Fruit fly (Drosophila melanogaster): ENCODE measurements around the gene CG14877.

Gene CG14877

dm6 chr3R:15899650-15900049 is 3.8 kb upstream of the CG14877 start (continued):
- TF ChIP-seq CG13296 (GFP tag; optimal IDR thresholded peaks at IDR 0.05) (no peak), zen (tag; optimal IDR thresholded peaks at IDR 0.05) (no peak), sug (tag; optimal IDR thresholded peaks at IDR 0.05) (no peak), CG3995 (GFP tag; optimal IDR thresholded peaks at IDR 0.05) (no peak), Rfx (GFP tag; IDR thresholded peaks at IDR 0.05) (peak; percentile 5; the same call in 1 of the 2 replicates), Med (GFP tag) (peak; percentile 76), bab2 (GFP tag; optimal IDR thresholded peaks at IDR 0.05) (no peak), CG1647 (GFP tag; optimal IDR thresholded peaks at IDR 0.05) (no peak), YL-1 (GFP tag; optimal IDR thresholded peaks at IDR 0.05) (no peak), Hr3 (GFP tag; optimal IDR thresholded peaks at IDR 0.05) (no peak), Nf-YC (tag; optimal IDR thresholded peaks at IDR 0.05) (no peak), Atf-2 (GFP tag; optimal IDR thresholded peaks at IDR 0.05) (no peak), HLH3B (GFP tag; IDR thresholded peaks at IDR 0.05) (no peak), al (GFP tag; IDR thresholded peaks at IDR 0.05) (no peak), lola (GFP tag; optimal IDR thresholded peaks at IDR 0.05) (no peak)

- no peak for TF ChIP-seq CG2202 (tag; optimal IDR thresholded peaks at IDR 0.05)
- peak; percentile 33 for TF ChIP-seq grau (tag; optimal IDR thresholded peaks at IDR 0.05)
- TF ChIP-seq Rfx (GFP tag; IDR thresholded peaks at IDR 0.05), result no peak
- no peak for TF ChIP-seq cato (GFP tag; optimal IDR thresholded peaks at IDR 0.05; ENCODE audit: borderline replicate concordance)
- TF ChIP-seq CG11085 (GFP tag; IDR thresholded peaks at IDR 0.05), result no peak
- TF ChIP-seq Hmr (GFP tag; optimal IDR thresholded peaks at IDR 0.05), result peak; percentile 39
- TF ChIP-seq gem (tag; optimal IDR thresholded peaks at IDR 0.05), result peak; percentile 21
- TF ChIP-seq CG3281 (GFP tag; optimal IDR thresholded peaks at IDR 0.05), result peak; percentile 28
- TF ChIP-seq Mrtf (GFP tag; IDR thresholded peaks at IDR 0.05), result no peak
- TF ChIP-seq CG10147 (GFP tag; optimal IDR thresholded peaks at IDR 0.05), result peak; percentile 34
- peak; percentile 53 for TF ChIP-seq Meics (GFP tag; optimal IDR thresholded peaks at IDR 0.05)
- no peak for TF ChIP-seq CG1602 (GFP tag; optimal IDR thresholded peaks at IDR 0.05)
- no peak for TF ChIP-seq CG11560 (tag; IDR thresholded peaks at IDR 0.05)
- TF ChIP-seq wdn (GFP tag; IDR thresholded peaks at IDR 0.05), result no peak
- peak in 1 of 2 experiments; percentile 16 for TF ChIP-seq Pdp1 (GFP tag; optimal IDR thresholded peaks at IDR 0.05)
- no peak for TF ChIP-seq ssp (GFP tag; IDR thresholded peaks at IDR 0.05)
- TF ChIP-seq CG6654 (GFP tag; optimal IDR thresholded peaks at IDR 0.05), result no peak
- 0 out of 3 replicates have a peak, but pooled peaks have one; percentile 33 for TF ChIP-seq row (GFP tag; IDR thresholded peaks at IDR 0.05)
- no peak for TF ChIP-seq bsh (GFP tag; optimal IDR thresholded peaks at IDR 0.05)
- peak; percentile 57 for TF ChIP-seq CG2120 (GFP tag; optimal IDR thresholded peaks at IDR 0.05)
- TF ChIP-seq CG7556 (GFP tag; optimal IDR thresholded peaks at IDR 0.05), result no peak
- peak; percentile 19 for TF ChIP-seq CG7839 (tag; optimal IDR thresholded peaks at IDR 0.05)
- peak; percentile 19 for TF ChIP-seq lab (GFP tag; optimal IDR thresholded peaks at IDR 0.05)
- no peak for TF ChIP-seq pho (GFP tag; optimal IDR thresholded peaks at IDR 0.05)
- peak; percentile 16 for TF ChIP-seq D19B (GFP tag; optimal IDR thresholded peaks at IDR 0.05)
- peak; percentile 37 for TF ChIP-seq cwo (GFP tag; optimal IDR thresholded peaks at IDR 0.05)
- TF ChIP-seq CG1792 (GFP tag; optimal IDR thresholded peaks at IDR 0.05), result no peak
- no peak for TF ChIP-seq CG1647 (GFP tag; optimal IDR thresholded peaks at IDR 0.05)
- TF ChIP-seq cg (GFP tag; optimal IDR thresholded peaks at IDR 0.05), result no peak
- TF ChIP-seq Dbx (GFP tag; IDR thresholded peaks at IDR 0.05), result no peak
- no peak for TF ChIP-seq her (GFP tag; optimal IDR thresholded peaks at IDR 0.05)
- TF ChIP-seq Fer1 (GFP tag; optimal IDR thresholded peaks at IDR 0.05), result peak; percentile 25
- peak; percentile 44 for TF ChIP-seq sens (GFP tag)
- TF ChIP-seq CG13894 (tag; optimal IDR thresholded peaks at IDR 0.05), result no peak
- no peak for TF ChIP-seq CG16813 (GFP tag; IDR thresholded peaks at IDR 0.05; ENCODE audit: partially characterized antibody)
- TF ChIP-seq CG2678 (tag; optimal IDR thresholded peaks at IDR 0.05), result peak; percentile 57
- no peak for TF ChIP-seq Usf (GFP tag; optimal IDR thresholded peaks at IDR 0.05)
Measured at dm6 chr3R:15898302-15898701, 2.4 kb upstream of the CG14877 start.
